Worm (Caenorhabditis elegans) whole organism, L2 larva: ENCODE results near the gene T22H9.1.

Source experiments
- F13H6.1 ChIP-seq: sonication (generic microtip); optimal IDR thresholded peaks from 2 replicates; lab custom pipeline; 2016; ENCODE audit warnings: missing genetic modification characterization, missing compliant biosample characterization
- R02D3.7 ChIP-seq: fragments of 150-350 bp; optimal IDR thresholded peaks from 2 replicates; lab custom pipeline; 2014; ENCODE audit warnings: missing biosample characterization, missing genetic modification characterization
- Y55F3AM.14 ChIP-seq: fragments of 200-800 bp; sonication (Bioruptor generic); optimal IDR thresholded peaks from 2 replicates; lab custom pipeline; 2018; ENCODE audit warnings: mild to moderate bottlenecking, missing genetic modification characterization, missing compliant biosample characterization
- ZK546.5 ChIP-seq: sonication (generic microtip); optimal IDR thresholded peaks from 2 replicates; lab custom pipeline; 2017; ENCODE audit warnings: missing biosample characterization, missing genetic modification characterization
- aly-2 ChIP-seq: fragments of 150-350 bp; optimal IDR thresholded peaks from 2 replicates; lab custom pipeline; 2014; ENCODE audit warnings: missing biosample characterization, missing genetic modification characterization
- ama-1 ChIP-seq: fragments of 150-350 bp; optimal IDR thresholded peaks from 2 replicates; lab custom pipeline; 2018; ENCODE audit warnings: inconsistent platforms
- blmp-1 ChIP-seq: sonication (generic microtip); optimal IDR thresholded peaks from 2 replicates; lab custom pipeline; 2017; ENCODE audit warnings: missing genetic modification characterization, mild to moderate bottlenecking, missing compliant biosample characterization, antibody characterized with exemption, moderate library complexity; ENCODE audit not compliant: insufficient read depth
- ceh-16 ChIP-seq: fragments of 150-350 bp; optimal IDR thresholded peaks from 2 replicates; lab custom pipeline; 2014; ENCODE audit warnings: missing biosample characterization, missing genetic modification characterization
- ceh-82 ChIP-seq: fragments of 150-350 bp; optimal IDR thresholded peaks from 2 replicates; lab custom pipeline; 2014; ENCODE audit warnings: missing biosample characterization, missing genetic modification characterization
- dmd-4 ChIP-seq: sonication (generic microtip); optimal IDR thresholded peaks from 2 replicates; lab custom pipeline; 2017; ENCODE audit warnings: missing biosample characterization, missing genetic modification characterization
- egl-27 ChIP-seq: sonication (generic microtip); optimal IDR thresholded peaks from 3 replicates; lab custom pipeline; 2017; ENCODE audit warnings: missing biosample characterization, missing genetic modification reagents, missing genetic modification characterization
- elt-1 ChIP-seq: fragments of 150-350 bp; optimal IDR thresholded peaks from 2 replicates; lab custom pipeline; 2014; ENCODE audit warnings: missing biosample characterization, missing genetic modification characterization
- elt-3 ChIP-seq: sonication (generic microtip); optimal IDR thresholded peaks from 2 replicates; lab custom pipeline; 2017; ENCODE audit warnings: missing biosample characterization, missing genetic modification characterization
- fos-1 ChIP-seq: fragments of 150-350 bp; optimal IDR thresholded peaks from 2 replicates; lab custom pipeline; 2014; ENCODE audit warnings: missing biosample characterization, missing genetic modification characterization
- gmeb-1 ChIP-seq: fragments of 150-350 bp; optimal IDR thresholded peaks from 2 replicates; lab custom pipeline; 2014; ENCODE audit warnings: missing biosample characterization, missing genetic modification characterization
- lin-11 ChIP-seq: fragments of 150-350 bp; sonication (generic microtip); optimal IDR thresholded peaks from 2 replicates; lab custom pipeline; 2014; ENCODE audit warnings: missing biosample characterization, missing genetic modification characterization, inconsistent platforms, mixed read lengths
- lin-13 ChIP-seq: fragments of 150-350 bp; optimal IDR thresholded peaks from 2 replicates; lab custom pipeline; 2014; ENCODE audit warnings: missing biosample characterization, missing genetic modification reagents, missing genetic modification characterization
- lin-39 ChIP-seq: fragments of 150-350 bp; optimal IDR thresholded peaks from 2 replicates; lab custom pipeline; 2014; ENCODE audit warnings: missing biosample characterization, missing genetic modification reagents, missing genetic modification characterization
- lsy-2 ChIP-seq, 2 experiments: fragments of 150-350 bp in 1 of 2; sonication (generic microtip) in 1 of 2; optimal IDR thresholded peaks; 2 replicates each; lab custom pipeline; 2014 to 2017; ENCODE audit warnings: missing biosample characterization in 2 of 2, missing genetic modification characterization in 2 of 2
- mdl-1 ChIP-seq, 2 experiments: fragments of 150-350 bp in 1 of 2; sonication (generic microtip) in 1 of 2; optimal IDR thresholded peaks; 2 replicates each; lab custom pipeline; 2017; ENCODE audit warnings: missing biosample characterization in 2 of 2, missing genetic modification characterization in 2 of 2
- nhr-12 ChIP-seq: fragments of 150-350 bp; optimal IDR thresholded peaks from 2 replicates; lab custom pipeline; 2014; ENCODE audit warnings: missing biosample characterization, missing genetic modification characterization
- nhr-129 ChIP-seq: fragments of 150-350 bp; optimal IDR thresholded peaks from 2 replicates; lab custom pipeline; 2014; ENCODE audit warnings: missing biosample characterization, missing genetic modification characterization
- nhr-23 ChIP-seq: fragments of 150-350 bp; optimal IDR thresholded peaks from 2 replicates; lab custom pipeline; 2014; ENCODE audit warnings: missing biosample characterization, missing genetic modification reagents, missing genetic modification characterization
- nhr-237 ChIP-seq: fragments of 150-350 bp; optimal IDR thresholded peaks from 2 replicates; lab custom pipeline; 2014; ENCODE audit warnings: missing biosample characterization, missing genetic modification characterization
- sem-4 ChIP-seq: fragments of 150-350 bp; optimal IDR thresholded peaks from 2 replicates; lab custom pipeline; 2014; ENCODE audit warnings: missing biosample characterization, missing genetic modification reagents, missing genetic modification characterization
- skn-1 ChIP-seq: sonication (generic microtip); optimal IDR thresholded peaks from 2 replicates; lab custom pipeline; 2017; ENCODE audit warnings: missing biosample characterization, missing genetic modification characterization
- sma-3 ChIP-seq: sonication (generic microtip); optimal IDR thresholded peaks from 2 replicates; lab custom pipeline; 2016; ENCODE audit warnings: missing genetic modification reagents, missing genetic modification characterization, missing compliant biosample characterization
- snpc-4 ChIP-seq: fragments of 150-350 bp; optimal IDR thresholded peaks from 2 replicates; lab custom pipeline; 2014; ENCODE audit warnings: missing biosample characterization, missing genetic modification characterization
- unc-39 ChIP-seq: fragments of 150-350 bp; optimal IDR thresholded peaks from 2 replicates; lab custom pipeline; 2014; ENCODE audit warnings: missing biosample characterization, missing genetic modification characterization
- unc-55 ChIP-seq: fragments of 150-350 bp; sonication (generic microtip); optimal IDR thresholded peaks from 3 replicates; lab custom pipeline; 2014; ENCODE audit warnings: missing biosample characterization, missing genetic modification reagents, missing genetic modification characterization
- ztf-11 ChIP-seq: sonication (generic microtip); optimal IDR thresholded peaks from 2 replicates; lab custom pipeline; 2017; ENCODE audit warnings: missing biosample characterization, missing genetic modification characterization
- ztf-4 ChIP-seq: fragments of 150-350 bp; optimal IDR thresholded peaks from 2 replicates; lab custom pipeline; 2014; ENCODE audit warnings: missing biosample characterization, missing genetic modification characterization

Gene T22H9.1

DNA sequence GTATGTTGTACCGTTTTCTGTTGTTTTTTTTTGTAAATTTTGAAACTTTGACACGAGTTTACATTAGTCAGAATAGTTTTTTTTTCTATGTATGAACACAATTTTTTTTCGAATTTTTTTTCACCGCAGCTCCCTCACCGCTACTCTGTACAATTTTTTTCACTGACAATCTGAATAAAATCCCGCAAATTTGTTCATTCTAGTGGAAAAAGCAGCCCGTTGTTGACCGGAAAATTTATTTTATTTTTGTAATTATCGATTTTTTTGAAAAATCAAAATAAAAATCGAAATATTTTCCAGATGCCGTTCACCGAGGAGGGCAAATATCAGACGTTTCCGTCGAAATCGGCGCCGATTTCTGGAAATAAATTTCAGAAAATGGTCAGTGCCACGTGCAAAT lies at the start of gene T22H9.1:
T22H9.1 (plus strand) TSS at position 301 of the 400 bp plus-strand sequence.
- TF ChIP-seq unc-55 (GFP tag; lab: Kevin White, UChicago) (no peak), lsy-2 (tag; optimal IDR thresholded peaks at IDR 0.05; lab: Kevin White, UChicago) (no peak), skn-1 (tag; lab: Kevin White, UChicago) (no peak), elt-1 (tag; lab: Kevin White, UChicago) (no peak), nhr-237 (tag; lab: Kevin White, UChicago) (no peak)

ce11 chrV:311485-312090 lies 48.0 kb upstream of the T22H9.1 start, which contains the start of gene phf-10:
Gene phf-10 (minus strand): TSS chrV:311565.
- peak; percentile 36 for TF ChIP-seq unc-55 (GFP tag; lab: Kevin White, UChicago)
- TF ChIP-seq skn-1 (tag; lab: Kevin White, UChicago), result no peak
- TF ChIP-seq lsy-2 (tag; optimal IDR thresholded peaks at IDR 0.05; lab: Kevin White, UChicago), result peak in 1 of 2 experiments; percentile 34
- no peak for TF ChIP-seq lin-11 (tag; lab: Kevin White, UChicago)
- peak; percentile 8 for TF ChIP-seq sma-3 (GFP tag; lab: Kevin White, UChicago)
- TF ChIP-seq gmeb-1 (tag; lab: Kevin White, UChicago), result peak; percentile 69

DNA sequence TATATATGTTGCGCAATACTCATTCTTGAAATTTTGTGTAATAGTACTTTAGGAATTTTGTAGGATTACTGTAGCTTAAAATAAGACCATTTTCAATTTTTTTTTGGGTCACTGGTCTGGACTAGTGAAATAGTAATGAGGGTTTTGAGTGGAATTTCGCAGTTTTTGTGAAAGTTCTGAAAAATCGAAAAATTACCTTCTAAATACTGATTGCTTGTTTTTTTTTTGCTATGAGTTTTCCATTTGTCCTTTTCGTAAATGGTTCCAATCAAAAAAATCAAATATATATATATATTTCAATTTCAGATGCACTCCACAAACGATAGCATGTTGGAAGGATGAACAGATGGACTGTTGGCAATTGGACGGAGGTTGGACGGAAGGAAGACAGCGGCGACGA lies 47.1 kb upstream of the T22H9.1 start, which contains the start of gene nhr-15:
nhr-15 (plus strand) TSS at position 301 of the 400 bp plus-strand sequence.
- TF ChIP-seq lin-39 (no peak), Y55F3AM.14 (GFP tag; lab: Kevin White, UChicago) (no peak), elt-1 (tag; lab: Kevin White, UChicago) (no peak), nhr-129 (no peak), nhr-12 (tag; lab: Kevin White, UChicago) (no peak), fos-1 (no peak), ztf-11 (tag; lab: Kevin White, UChicago) (no peak), R02D3.7 (tag; lab: Kevin White, UChicago) (no peak), ceh-82 (tag; lab: Kevin White, UChicago) (no peak), nhr-237 (tag; lab: Kevin White, UChicago) (no peak), unc-55 (GFP tag; lab: Kevin White, UChicago) (no peak), sma-3 (GFP tag; lab: Kevin White, UChicago) (no peak), mdl-1 (tag; optimal IDR thresholded peaks at IDR 0.05; lab: Kevin White, UChicago) (no peak), nhr-23 (tag; lab: Kevin White, UChicago) (no peak), ZK546.5 (tag; lab: Kevin White, UChicago) (no peak), sem-4 (no peak), lin-13 (GFP tag; lab: Kevin White, UChicago) (no peak), unc-39 (no peak)

DNA sequence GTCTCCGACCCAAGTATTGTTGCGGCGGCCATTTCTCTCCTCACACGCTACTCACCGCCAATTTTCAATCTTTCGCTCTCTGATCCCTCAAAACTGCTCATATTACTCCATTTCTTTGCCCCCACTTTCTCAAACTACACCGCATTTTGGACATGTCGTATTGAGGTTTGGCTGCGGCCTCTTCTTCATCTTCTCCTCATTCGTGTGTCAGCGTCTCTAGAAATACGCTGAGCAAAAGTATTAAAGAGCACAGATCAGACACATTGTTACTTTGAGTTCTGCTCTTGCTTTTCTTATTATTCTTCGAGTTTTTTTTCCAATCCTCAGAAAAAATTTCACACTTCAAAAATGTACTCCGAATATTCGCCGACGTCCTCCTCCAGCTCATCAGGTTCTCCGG lies 39.6 kb upstream of the T22H9.1 start:
- TF ChIP-seq ztf-4 (tag; lab: Kevin White, UChicago), result no peak
- no peak for TF ChIP-seq F13H6.1 (tag; lab: Kevin White, UChicago)
- TF ChIP-seq lin-13 (GFP tag; lab: Kevin White, UChicago), result no peak
- TF ChIP-seq egl-27, result no peak
- no peak for TF ChIP-seq sem-4
- no peak for TF ChIP-seq aly-2
- no peak for TF ChIP-seq elt-1 (tag; lab: Kevin White, UChicago)
- no peak for TF ChIP-seq elt-3 (tag; lab: Kevin White, UChicago)
- TF ChIP-seq ceh-16 (tag; lab: Kevin White, UChicago), result no peak
- TF ChIP-seq fos-1, result no peak
- no peak for TF ChIP-seq gmeb-1 (tag; lab: Kevin White, UChicago)
- no peak for TF ChIP-seq snpc-4 (tag; lab: Kevin White, UChicago)
- no peak for TF ChIP-seq ama-1 (lab: Kevin White, UChicago)
- no peak for TF ChIP-seq dmd-4 (tag; lab: Kevin White, UChicago)
- TF ChIP-seq blmp-1, result no peak
- no peak for TF ChIP-seq nhr-12 (tag; lab: Kevin White, UChicago)

DNA sequence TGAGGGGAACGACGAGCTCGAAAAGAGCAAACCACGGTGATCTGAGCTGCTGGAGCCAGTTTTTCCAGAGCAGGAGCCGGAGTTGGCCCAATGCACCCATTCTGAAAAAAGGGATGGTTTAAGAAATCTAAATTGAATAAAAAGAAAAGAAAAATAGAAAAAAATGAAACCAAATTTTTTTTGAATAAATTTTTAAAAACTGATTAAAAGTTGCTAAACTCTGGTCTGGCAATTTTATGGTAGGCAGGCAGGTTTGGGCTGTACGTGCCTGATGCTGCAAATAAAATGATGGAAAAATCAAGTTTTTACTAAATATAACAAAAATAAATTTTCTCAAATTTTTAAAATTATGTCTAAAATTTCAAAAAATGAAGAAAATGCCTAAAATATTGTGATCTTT lies 28.9 kb upstream of the T22H9.1 start, which contains the start of gene abt-4:
abt-4 (minus strand) TSS at position 101 of the 400 bp plus-strand sequence.
- TF ChIP-seq ama-1 (lab: Kevin White, UChicago) (no peak), elt-1 (tag; lab: Kevin White, UChicago) (no peak), lin-13 (GFP tag; lab: Kevin White, UChicago) (no peak), ceh-16 (tag; lab: Kevin White, UChicago) (no peak)
